Worm (Caenorhabditis elegans) whole organism, L1 larva: ENCODE measurements around the gene F01F1.14.

ENCODE experiments used
- F16B12.6 ChIP-seq: fragments of 150-350 bp; optimal IDR thresholded peaks from 2 replicates; lab custom pipeline; 2014; ENCODE audit warnings: missing biosample characterization, missing genetic modification characterization
- aha-1 ChIP-seq: fragments of 150-350 bp; optimal IDR thresholded peaks from 2 replicates; lab custom pipeline; 2014; ENCODE audit warnings: missing biosample characterization, missing genetic modification characterization
- alr-1 ChIP-seq: fragments of 200-800 bp; sonication (Bioruptor generic); optimal IDR thresholded peaks from 2 replicates; lab custom pipeline; 2018; ENCODE audit warnings: borderline replicate concordance, mild to moderate bottlenecking, missing genetic modification characterization, missing compliant biosample characterization
- ama-1 ChIP-seq: fragments of 150-350 bp; optimal IDR thresholded peaks from 2 replicates; lab custom pipeline; 2014
- ceh-82 ChIP-seq, 3 experiments: fragments of 150-350 bp in 1 of 3; sonication (generic microtip) in 2 of 3; optimal IDR thresholded peaks; 2 replicates each; lab custom pipeline; 2014 to 2017; ENCODE audit warnings: missing biosample characterization in 3 of 3, missing genetic modification characterization in 3 of 3
- ceh-88 ChIP-seq: fragments of 200-800 bp; sonication (Bioruptor generic); IDR thresholded peaks from 2 replicates; pipeline ENCODE4 v1.3.6; 2022; ENCODE audit warnings: missing genetic modification characterization, missing compliant biosample characterization
- ces-1 ChIP-seq: fragments of 150-350 bp; optimal IDR thresholded peaks from 2 replicates; lab custom pipeline; 2014; ENCODE audit warnings: missing biosample characterization, missing genetic modification reagents, missing genetic modification characterization
- efl-1 ChIP-seq, 4 experiments: fragments of 150-350 bp; optimal IDR thresholded peaks in 3 of 4; peaks in 1 of 4; 1 replicate in 1 of 4; 2 replicates in 3 of 4; lab custom pipeline; 2014; ENCODE audit warnings: missing biosample characterization in 2 of 4, missing genetic modification characterization in 2 of 4, missing genetic modification reagents in 2 of 4
- egl-13 ChIP-seq: sonication (generic microtip); optimal IDR thresholded peaks from 2 replicates; lab custom pipeline; 2016; ENCODE audit warnings: missing genotype, missing genetic modification reagents, missing genetic modification characterization, missing compliant biosample characterization
- egl-27 ChIP-seq, 2 experiments: fragments of 150-350 bp in 1 of 2; sonication (generic microtip); optimal IDR thresholded peaks; 3 replicates each; lab custom pipeline; 2017 to 2018; ENCODE audit warnings: missing biosample characterization in 2 of 2, missing genetic modification characterization in 2 of 2, missing genetic modification reagents in 2 of 2
- elt-2 ChIP-seq: sonication (generic microtip); optimal IDR thresholded peaks from 2 replicates; lab custom pipeline; 2016; ENCODE audit warnings: missing genetic modification characterization, mild to moderate bottlenecking, inconsistent platforms, missing compliant biosample characterization, missing genetic modification reagents
- ets-5 ChIP-seq: fragments of 200-800 bp; sonication (Bioruptor generic); IDR thresholded peaks from 2 replicates; pipeline ENCODE4 v1.3.6; 2022; ENCODE audit warnings: missing genetic modification characterization, missing compliant biosample characterization
- fkh-8 ChIP-seq: sonication (generic microtip); optimal IDR thresholded peaks from 2 replicates; lab custom pipeline; 2016; ENCODE audit warnings: mild to moderate bottlenecking, missing genetic modification characterization, missing compliant biosample characterization
- fos-1 ChIP-seq: fragments of 150-350 bp; optimal IDR thresholded peaks from 2 replicates; lab custom pipeline; 2014; ENCODE audit warnings: missing biosample characterization, missing genetic modification characterization
- grh-1 ChIP-seq: fragments of 200-800 bp; sonication (Bioruptor generic); IDR thresholded peaks from 2 replicates; pipeline ENCODE4 v1.3.6; 2022; ENCODE audit warnings: missing genetic modification reagents, missing genetic modification characterization, missing compliant biosample characterization
- hpl-2 ChIP-seq: fragments of 150-350 bp; optimal IDR thresholded peaks from 2 replicates; lab custom pipeline; 2014; ENCODE audit warnings: missing biosample characterization, missing genetic modification reagents, missing genetic modification characterization
- irx-1 ChIP-seq: sonication (generic microtip); optimal IDR thresholded peaks from 2 replicates; lab custom pipeline; 2016; ENCODE audit warnings: missing genetic modification characterization, missing compliant biosample characterization
- jun-1 ChIP-seq: fragments of 150-350 bp; optimal IDR thresholded peaks from 2 replicates; lab custom pipeline; 2014; ENCODE audit warnings: missing biosample characterization, missing genetic modification reagents, missing genetic modification characterization
- lin-13 ChIP-seq: fragments of 150-350 bp; optimal IDR thresholded peaks from 2 replicates; lab custom pipeline; 2014; ENCODE audit warnings: missing biosample characterization, missing genetic modification reagents, missing genetic modification characterization
- lin-14 ChIP-seq: fragments of 200-800 bp; sonication (Bioruptor generic); optimal IDR thresholded peaks from 2 replicates; lab custom pipeline; 2018; ENCODE audit warnings: mild to moderate bottlenecking, missing genetic modification characterization, moderate library complexity, missing compliant biosample characterization
- lin-35 ChIP-seq, 2 experiments: fragments of 150-350 bp; optimal IDR thresholded peaks; 2 replicates each; lab custom pipeline; 2014; ENCODE audit warnings: missing biosample characterization in 2 of 2, missing genetic modification characterization in 2 of 2, missing genetic modification reagents in 2 of 2
- lsy-2 ChIP-seq, 2 experiments: fragments of 150-350 bp; optimal IDR thresholded peaks; 2 replicates each; lab custom pipeline; 2014; ENCODE audit warnings: missing biosample characterization in 2 of 2, missing genetic modification characterization in 2 of 2
- mdl-1 ChIP-seq, 2 experiments: fragments of 150-350 bp; optimal IDR thresholded peaks; 2 replicates each; lab custom pipeline; 2014 to 2017; ENCODE audit warnings: missing biosample characterization in 2 of 2, missing genetic modification characterization in 2 of 2, inconsistent platforms in 1 of 2
- mef-2 ChIP-seq: fragments of 150-350 bp; optimal IDR thresholded peaks from 2 replicates; lab custom pipeline; 2014; ENCODE audit warnings: missing biosample characterization, missing genetic modification characterization
- mep-1 ChIP-seq: fragments of 150-350 bp; optimal IDR thresholded peaks from 2 replicates; lab custom pipeline; 2014; ENCODE audit warnings: missing biosample characterization, missing genetic modification characterization
- nhr-12 ChIP-seq: sonication (generic microtip); optimal IDR thresholded peaks from 2 replicates; lab custom pipeline; 2017; ENCODE audit warnings: missing biosample characterization, missing genetic modification characterization
- nhr-19 ChIP-seq: fragments of 200-800 bp; sonication (Bioruptor generic); conservative IDR thresholded peaks from 2 replicates; pipeline ENCODE4 v1.3.6; 2022; ENCODE audit warnings: missing genetic modification characterization, missing compliant biosample characterization
- nhr-47 ChIP-seq: sonication (generic microtip); optimal IDR thresholded peaks from 2 replicates; lab custom pipeline; 2016; ENCODE audit warnings: mild to moderate bottlenecking, missing genetic modification characterization, moderate library complexity, missing compliant biosample characterization
- nhr-71 ChIP-seq: sonication (generic microtip); optimal IDR thresholded peaks from 2 replicates; lab custom pipeline; 2016; ENCODE audit warnings: mild to moderate bottlenecking, missing genetic modification characterization, moderate library complexity, missing compliant biosample characterization
- nhr-76 ChIP-seq: sonication (generic microtip); optimal IDR thresholded peaks from 2 replicates; lab custom pipeline; 2017; ENCODE audit warnings: missing biosample characterization, missing genetic modification characterization
- nhr-77 ChIP-seq: fragments of 150-350 bp; optimal IDR thresholded peaks from 2 replicates; lab custom pipeline; 2014; ENCODE audit warnings: missing biosample characterization, missing genetic modification characterization
- pag-3 ChIP-seq: sonication (generic microtip); optimal IDR thresholded peaks from 2 replicates; lab custom pipeline; 2017; ENCODE audit warnings: missing genetic modification characterization, mild to moderate bottlenecking, missing compliant biosample characterization, antibody characterized with exemption, borderline replicate concordance; ENCODE audit not compliant: insufficient read depth
- pax-3 ChIP-seq: fragments of 200-800 bp; sonication (Bioruptor generic); optimal IDR thresholded peaks from 2 replicates; lab custom pipeline; 2018; ENCODE audit warnings: mild to moderate bottlenecking, missing genetic modification characterization, moderate library complexity, missing compliant biosample characterization
- pqm-1 ChIP-seq: sonication (generic microtip); optimal IDR thresholded peaks from 3 replicates; lab custom pipeline; 2017; ENCODE audit warnings: missing biosample characterization, missing genetic modification characterization
- skn-1 ChIP-seq: fragments of 150-350 bp; optimal IDR thresholded peaks from 2 replicates; lab custom pipeline; 2014; ENCODE audit warnings: missing biosample characterization, missing genetic modification characterization
- snpc-4 ChIP-seq: fragments of 150-350 bp; optimal IDR thresholded peaks from 2 replicates; lab custom pipeline; 2014; ENCODE audit warnings: missing biosample characterization, missing genetic modification characterization
- snu-23 ChIP-seq: sonication (generic microtip); optimal IDR thresholded peaks from 2 replicates; lab custom pipeline; 2016; ENCODE audit warnings: missing genetic modification characterization, missing compliant biosample characterization
- sox-4 ChIP-seq: sonication (generic microtip); optimal IDR thresholded peaks from 2 replicates; lab custom pipeline; 2016; ENCODE audit warnings: missing genetic modification characterization, missing compliant biosample characterization
- sptf-1 ChIP-seq: fragments of 150-350 bp; optimal IDR thresholded peaks from 2 replicates; lab custom pipeline; 2014; ENCODE audit warnings: missing biosample characterization, missing genetic modification characterization
- swsn-7 ChIP-seq: sonication (generic microtip); optimal IDR thresholded peaks from 2 replicates; lab custom pipeline; 2016; ENCODE audit warnings: missing genetic modification characterization, missing compliant biosample characterization
- unc-30 ChIP-seq: sonication (generic microtip); optimal IDR thresholded peaks from 2 replicates; lab custom pipeline; 2017; ENCODE audit warnings: missing biosample characterization, missing genetic modification characterization
- unc-86 ChIP-seq: sonication (generic microtip); optimal IDR thresholded peaks from 2 replicates; lab custom pipeline; 2016; ENCODE audit warnings: missing genetic modification characterization, missing compliant biosample characterization
- vab-15 ChIP-seq: sonication (generic microtip); optimal IDR thresholded peaks from 2 replicates; lab custom pipeline; 2017; ENCODE audit warnings: missing genotype, mild to moderate bottlenecking, missing genetic modification characterization, missing compliant biosample characterization
- zag-1 ChIP-seq: fragments of 150-350 bp; optimal IDR thresholded peaks from 2 replicates; lab custom pipeline; 2014; ENCODE audit warnings: missing biosample characterization, missing genetic modification characterization
- zip-4 ChIP-seq: fragments of 200-800 bp; sonication (Bioruptor generic); optimal IDR thresholded peaks from 2 replicates; lab custom pipeline; 2018; ENCODE audit warnings: mild to moderate bottlenecking, missing genetic modification characterization, moderate library complexity, missing compliant biosample characterization
- ztf-11 ChIP-seq, 2 experiments: sonication (generic microtip); optimal IDR thresholded peaks; 2 replicates each; lab custom pipeline; 2016 to 2017; ENCODE audit warnings: missing genetic modification characterization in 2 of 2, missing biosample characterization in 1 of 2, missing compliant biosample characterization in 1 of 2

Gene F01F1.14

DNA sequence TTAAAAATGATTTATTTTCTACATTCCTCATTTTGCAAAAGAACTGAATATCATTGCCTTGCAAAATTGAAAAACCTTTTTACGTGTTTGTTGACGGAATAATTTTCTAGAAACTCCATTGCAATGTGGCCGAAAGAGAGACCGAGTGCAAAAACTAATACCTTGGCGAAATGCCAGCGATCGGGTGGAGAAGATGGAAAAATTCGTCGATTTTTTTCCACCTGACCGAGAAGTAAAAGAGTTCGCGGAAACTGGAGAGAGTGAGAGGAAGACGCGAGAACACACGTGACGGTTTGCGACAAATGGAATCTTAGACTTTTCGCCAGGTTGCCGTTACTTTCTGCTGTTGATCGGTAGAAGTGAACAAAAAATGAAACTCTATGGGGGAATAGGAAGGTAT is 41.0 kb downstream of the F01F1.14 start (continued):
- TF ChIP-seq nhr-19 (peak; percentile 58), unc-86 (tag; lab: Kevin White, UChicago) (no peak), pqm-1 (no peak), ets-5 (GFP tag; lab: Robert Waterston, UW) (no peak), alr-1 (tag; lab: Kevin White, UChicago) (no peak), vab-15 (tag; lab: Kevin White, UChicago) (no peak), fos-1 (tag; lab: Kevin White, UChicago) (no peak), hpl-2 (GFP tag; lab: Kevin White, UChicago) (no peak), mdl-1 (tag; optimal IDR thresholded peaks at IDR 0.05; lab: Kevin White, UChicago) (peak in 1 of 2 experiments; percentile 92), mep-1 (tag; lab: Kevin White, UChicago) (peak; percentile 52)

ce11 chrIII:5840815-5841573 is 41.7 kb downstream of the F01F1.14 start:
- no peak for TF ChIP-seq sox-4 (tag; lab: Kevin White, UChicago)
- peak in 1 of 2 experiments; percentile 40 for TF ChIP-seq lin-35 (GFP tag; optimal IDR thresholded peaks at IDR 0.05; lab: Kevin White, UChicago)
- no peak for TF ChIP-seq efl-1 (optimal IDR thresholded peaks at IDR 0.05; lab: Kevin White, UChicago)
- peak in 1 of 2 experiments; percentile 89 for TF ChIP-seq efl-1 (GFP tag; optimal IDR thresholded peaks at IDR 0.05 in 1 of 2; lab: Kevin White, UChicago)
- TF ChIP-seq, all 84 proteins: peak for 2

DNA sequence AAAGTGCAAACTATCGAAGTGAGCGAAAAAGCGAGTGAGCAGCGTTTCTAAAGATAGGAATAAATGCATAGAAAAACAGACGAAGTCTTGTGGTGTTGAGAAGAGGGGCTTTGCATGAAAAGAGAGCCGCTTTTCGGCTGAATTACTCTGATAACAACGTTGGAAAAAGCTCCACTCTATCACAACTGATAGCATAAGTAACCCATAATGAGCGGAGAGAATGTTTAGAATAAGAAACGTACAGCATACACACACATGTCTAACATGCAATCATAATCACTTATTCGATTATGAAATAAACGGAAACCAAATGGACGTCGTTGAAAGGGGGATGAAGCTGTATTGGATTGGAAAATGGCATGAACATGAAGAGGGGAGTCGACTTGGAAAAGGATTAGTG is 42.4 kb downstream of the F01F1.14 start:
- no peak for TF ChIP-seq ceh-82 (tag; optimal IDR thresholded peaks at IDR 0.05; lab: Kevin White, UChicago)
- TF ChIP-seq lin-13 (GFP tag; lab: Kevin White, UChicago) = no peak
- TF ChIP-seq snu-23 (GFP tag; lab: Kevin White, UChicago) = no peak
- no peak for TF ChIP-seq nhr-12 (tag; lab: Kevin White, UChicago)
- no peak for TF ChIP-seq vab-15 (tag; lab: Kevin White, UChicago)
- no peak for TF ChIP-seq F16B12.6 (tag; lab: Kevin White, UChicago)
- no peak for TF ChIP-seq fos-1 (tag; lab: Kevin White, UChicago)
- TF ChIP-seq zip-4 = no peak
- TF ChIP-seq egl-27 (tag; optimal IDR thresholded peaks at IDR 0.05; lab: Kevin White, UChicago) = no peak
- no peak for TF ChIP-seq nhr-76 (tag; lab: Kevin White, UChicago)
- TF ChIP-seq snpc-4 (tag; lab: Kevin White, UChicago) = no peak
- no peak for TF ChIP-seq aha-1 (tag; lab: Kevin White, UChicago)
- TF ChIP-seq mef-2 = no peak
- no peak for TF ChIP-seq grh-1 (GFP tag; lab: Robert Waterston, UW)
- TF ChIP-seq unc-30 (tag; lab: Kevin White, UChicago) = no peak
- peak; percentile 11 for TF ChIP-seq egl-13 (tag; lab: Kevin White, UChicago)
- TF ChIP-seq mep-1 (tag; lab: Kevin White, UChicago) = no peak
- TF ChIP-seq nhr-77 (tag; lab: Kevin White, UChicago) = no peak
- TF ChIP-seq nhr-71 (tag; lab: Kevin White, UChicago) = peak; percentile 6
- TF ChIP-seq nhr-47 (tag; lab: Kevin White, UChicago) = peak; percentile 23
- TF ChIP-seq jun-1 (tag; lab: Kevin White, UChicago) = peak; percentile 16
- no peak for TF ChIP-seq zag-1 (tag; lab: Kevin White, UChicago)
- peak; percentile 72 for TF ChIP-seq pqm-1
- no peak for TF ChIP-seq nhr-19
- peak; percentile 16 for TF ChIP-seq fkh-8 (tag; lab: Kevin White, UChicago)
- peak; percentile 13 for TF ChIP-seq ama-1 (lab: Kevin White, UChicago)
- no peak for TF ChIP-seq ceh-88 (GFP tag; lab: Robert Waterston, UW)
- TF ChIP-seq skn-1 (tag; lab: Kevin White, UChicago) = no peak
- peak; percentile 11 for TF ChIP-seq elt-2 (tag; lab: Kevin White, UChicago)
- TF ChIP-seq irx-1 (tag; lab: Kevin White, UChicago) = no peak
- TF ChIP-seq lin-35 (GFP tag; optimal IDR thresholded peaks at IDR 0.05; lab: Kevin White, UChicago) = no peak
- TF ChIP-seq lsy-2 (tag; optimal IDR thresholded peaks at IDR 0.05; lab: Kevin White, UChicago) = peak in 1 of 2 experiments; percentile 11
- TF ChIP-seq pag-3 = no peak
- TF ChIP-seq hpl-2 (GFP tag; lab: Kevin White, UChicago) = no peak
- TF ChIP-seq sptf-1 = no peak
- no peak for TF ChIP-seq swsn-7
- TF ChIP-seq lin-14 = peak; percentile 7
- no peak for TF ChIP-seq alr-1 (tag; lab: Kevin White, UChicago)
- TF ChIP-seq ces-1 = no peak
- TF ChIP-seq pax-3 (tag; lab: Kevin White, UChicago) = peak; percentile 20
- TF ChIP-seq ztf-11 (tag; optimal IDR thresholded peaks at IDR 0.05; lab: Kevin White, UChicago) = no peak
